Worm (Caenorhabditis elegans): ENCODE data around the gene Y45F10C.6.
A peak's percentile ranks its signal among the peaks of the same experiment; 100 is the strongest.

DNA sequence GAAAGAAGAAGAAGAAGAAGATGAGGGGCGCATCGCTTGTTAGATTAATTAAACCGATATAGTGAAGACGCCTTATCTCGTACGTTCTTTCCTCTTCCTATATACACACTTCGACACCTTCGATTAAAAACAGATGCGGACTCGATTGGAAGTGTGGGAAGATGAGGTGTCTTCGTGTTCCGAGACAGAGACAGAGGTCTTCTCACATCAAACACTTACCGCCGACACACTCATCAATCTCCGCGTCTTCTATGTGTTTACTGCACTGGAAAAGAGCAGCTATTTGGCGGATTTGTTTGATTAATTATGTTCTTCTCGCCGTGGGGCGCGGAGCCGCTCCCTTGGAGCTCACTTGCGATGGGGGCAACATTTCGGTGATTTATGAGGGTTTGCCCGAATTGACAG is 47.3 kb downstream of the Y45F10C.6 start:
- TF ChIP-seq ama-1 (optimal IDR thresholded peaks at IDR 0.05) (no peak), unc-62 (GFP tag; optimal IDR thresholded peaks at IDR 0.05) (peak; percentile 91), zag-1 (tag; optimal IDR thresholded peaks at IDR 0.05) (no peak), mdl-1 (tag; optimal IDR thresholded peaks at IDR 0.05) (no peak), ztf-11 (tag; optimal IDR thresholded peaks at IDR 0.05) (no peak), lin-39 (tag; optimal IDR thresholded peaks at IDR 0.05) (peak; percentile 99), nfya-1 (tag; optimal IDR thresholded peaks at IDR 0.05; ENCODE audit: insufficient read depth) (peak; percentile 22), ceh-9 (tag; optimal IDR thresholded peaks at IDR 0.05) (no peak)

All from whole organism, L3 larva.